Fruit fly (Drosophila melanogaster) whole organism: ENCODE measurements around the gene akirin.

Experiments
- CG8478 ChIP-seq: fragments of >200 bp; optimal IDR thresholded peaks from 2 replicates; lab custom pipeline; 2018; ENCODE audit warnings: inconsistent platforms
- Dll ChIP-seq: fragments of >200 bp; optimal IDR thresholded peaks from 2 replicates; lab custom pipeline; 2017
- EcR ChIP-seq, 2 experiments: fragments of >200 bp; optimal IDR thresholded peaks; 2 replicates each; lab custom pipeline; 2017; ENCODE audit warnings: missing biosample characterization in 2 of 2, missing genetic modification characterization in 2 of 2, missing genetic modification reagents in 2 of 2
- pan ChIP-seq: fragments of >200 bp; optimal IDR thresholded peaks from 2 replicates; lab custom pipeline; 2017
- usp ChIP-seq: fragments of >200 bp; optimal IDR thresholded peaks from 2 replicates; lab custom pipeline; 2017; ENCODE audit warnings: missing biosample characterization, missing genetic modification characterization, mixed read lengths

DNA sequence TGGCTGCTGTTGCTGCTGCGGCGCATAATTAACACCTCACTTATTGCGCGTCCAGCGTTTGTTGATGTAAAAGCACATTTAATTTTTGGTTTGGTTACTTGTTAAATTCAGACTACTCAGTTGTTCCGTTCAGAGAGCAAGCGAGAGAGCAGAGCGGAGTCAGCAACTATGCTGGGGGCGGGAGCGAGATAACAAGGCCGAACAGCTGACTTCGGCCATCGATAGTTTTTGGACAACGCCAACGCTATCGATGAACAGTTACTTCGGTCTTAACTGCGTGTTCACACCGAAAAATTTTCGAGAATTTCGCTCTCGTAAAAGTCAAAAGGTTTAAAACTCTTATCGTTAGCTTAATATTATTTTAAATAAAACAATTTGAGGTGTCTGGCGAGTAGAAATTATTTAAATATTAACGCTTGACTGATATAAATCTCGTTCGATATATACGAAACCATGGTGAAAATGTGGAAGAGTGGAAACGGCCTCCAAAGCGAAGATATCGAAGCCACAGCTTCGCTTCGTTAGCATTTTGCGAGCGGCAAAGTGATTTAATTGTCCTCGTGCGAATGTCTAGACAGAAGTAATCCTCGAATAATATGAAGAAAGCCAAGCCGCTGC lies 11.8 kb downstream of the akirin start, which contains the start of the genes SMSr and smid:
- no peak for TF ChIP-seq CG8478 (lab: Kevin White, UChicago)
- TF ChIP-seq usp (GFP tag; lab: Kevin White, UChicago): no peak
- no peak for TF ChIP-seq pan (lab: Kevin White, UChicago)
- no peak for TF ChIP-seq EcR (GFP tag; optimal IDR thresholded peaks at IDR 0.05; lab: Kevin White, UChicago)
- TF ChIP-seq Dll (lab: Kevin White, UChicago): no peak
